Worm (Caenorhabditis elegans) whole organism, L4/young adult: ENCODE results near the gene F36A4.3.

ENCODE experiments used
- W03F9.2 ChIP-seq: fragments of 150-350 bp; optimal IDR thresholded peaks from 2 replicates; lab custom pipeline; 2014; ENCODE audit warnings: missing biosample characterization, missing genetic modification characterization
- dao-5 ChIP-seq: sonication (generic microtip); optimal IDR thresholded peaks from 2 replicates; lab custom pipeline; 2016; ENCODE audit warnings: missing genotype, missing genetic modification characterization, moderate library complexity, missing compliant biosample characterization
- him-1 ChIP-seq: sonication (generic microtip); optimal IDR thresholded peaks from 2 replicates; lab custom pipeline; 2016; ENCODE audit warnings: missing genotype, missing genetic modification reagents, missing genetic modification characterization, missing compliant biosample characterization

The F36A4.3 gene

DNA sequence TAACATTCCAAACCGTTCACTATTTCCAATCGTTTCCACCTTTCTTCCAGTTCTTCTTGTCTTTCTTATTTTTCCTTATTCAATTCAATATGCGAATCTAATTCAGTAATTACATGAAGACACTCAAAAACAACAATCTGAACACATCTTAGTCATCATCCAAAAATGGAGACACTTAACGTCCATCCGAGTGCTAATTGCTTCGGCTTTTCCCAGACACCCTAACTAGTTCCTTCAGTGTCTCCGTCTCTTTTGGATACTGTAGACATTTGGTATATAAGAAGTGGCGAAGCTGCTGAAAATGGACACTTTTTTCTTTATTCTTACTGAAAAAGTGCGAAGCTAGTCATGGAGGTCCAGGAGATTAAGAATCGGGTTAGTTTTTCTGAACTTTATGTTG, 6.4 kb upstream of the F36A4.3 start, which contains the start of gene col-33:
TSS of gene col-33 (plus strand) at position 301 of the 400 bp plus-strand sequence.
- TF ChIP-seq him-1 (tag; lab: Kevin White, UChicago) (no peak), W03F9.2 (tag; lab: Kevin White, UChicago) (no peak), dao-5 (tag; lab: Kevin White, UChicago) (no peak)

DNA sequence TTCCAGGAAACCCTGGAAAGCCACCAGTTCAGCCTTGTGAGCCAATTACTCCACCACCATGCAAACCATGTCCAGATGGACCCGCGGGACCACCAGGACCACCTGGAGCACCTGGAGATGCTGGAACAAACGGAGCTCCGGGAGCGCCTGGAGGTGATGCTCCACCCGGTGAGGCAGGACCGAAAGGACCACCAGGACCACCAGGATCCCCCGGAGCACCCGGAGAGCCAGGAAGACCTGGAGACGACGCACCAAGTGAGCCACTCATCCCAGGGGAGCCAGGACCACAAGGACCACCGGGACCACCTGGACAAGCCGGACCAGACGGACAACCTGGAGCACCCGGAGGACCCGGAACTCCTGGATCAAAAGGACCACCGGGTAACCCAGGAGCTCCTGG, 4.8 kb upstream of the F36A4.3 start:
- TF ChIP-seq W03F9.2 (tag; lab: Kevin White, UChicago) (no peak), dao-5 (tag; lab: Kevin White, UChicago) (no peak), him-1 (tag; lab: Kevin White, UChicago) (no peak)

DNA sequence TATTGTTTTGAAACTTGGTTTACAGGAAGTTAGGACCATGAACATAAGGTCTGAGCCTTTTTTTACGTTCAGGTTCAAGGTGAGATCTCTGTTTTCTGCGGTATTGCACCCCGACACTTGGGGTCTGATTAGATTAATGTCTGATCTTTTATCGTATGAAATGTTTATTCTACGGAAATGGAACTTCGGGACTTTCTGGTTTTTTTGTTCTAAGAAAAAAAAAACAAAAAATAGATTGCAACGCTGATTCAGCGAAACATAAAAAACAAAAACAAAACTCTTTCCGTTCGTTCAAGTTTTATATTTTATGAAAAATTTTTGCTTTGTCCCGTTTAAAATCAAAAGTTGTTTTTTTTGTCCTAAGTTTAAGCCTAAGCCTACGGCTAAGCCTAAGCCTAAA, 4.2 kb upstream of the F36A4.3 start, which contains the start of gene F36A4.5:
TSS of gene F36A4.5 (plus strand) at position 301 of the 400 bp plus-strand sequence.
- TF ChIP-seq him-1 (tag; lab: Kevin White, UChicago) = no peak
- no peak for TF ChIP-seq dao-5 (tag; lab: Kevin White, UChicago)
- TF ChIP-seq W03F9.2 (tag; lab: Kevin White, UChicago) = no peak

DNA sequence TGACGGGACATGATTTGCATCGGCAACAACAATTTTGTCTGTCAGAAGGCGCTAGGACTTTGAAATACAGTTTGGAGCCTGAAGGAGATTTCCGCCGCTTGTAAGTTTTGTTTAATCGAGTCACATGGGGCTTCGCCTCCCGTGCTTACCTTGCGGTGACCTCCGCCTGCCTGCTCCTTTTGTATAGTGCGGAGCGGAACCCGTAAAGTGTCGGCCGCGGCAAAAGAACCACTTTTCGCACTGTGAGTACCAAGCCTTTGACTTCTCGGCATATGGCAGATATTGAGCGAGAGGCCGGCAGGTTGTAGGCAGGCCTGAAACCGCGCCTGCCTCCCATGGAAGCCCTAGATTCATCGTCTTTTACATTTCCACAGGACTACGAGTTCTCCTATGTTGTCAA, 3.5 kb upstream of the F36A4.3 start:
- TF ChIP-seq dao-5 (tag; lab: Kevin White, UChicago) (no peak), him-1 (tag; lab: Kevin White, UChicago) (no peak), W03F9.2 (tag; lab: Kevin White, UChicago) (no peak)

DNA sequence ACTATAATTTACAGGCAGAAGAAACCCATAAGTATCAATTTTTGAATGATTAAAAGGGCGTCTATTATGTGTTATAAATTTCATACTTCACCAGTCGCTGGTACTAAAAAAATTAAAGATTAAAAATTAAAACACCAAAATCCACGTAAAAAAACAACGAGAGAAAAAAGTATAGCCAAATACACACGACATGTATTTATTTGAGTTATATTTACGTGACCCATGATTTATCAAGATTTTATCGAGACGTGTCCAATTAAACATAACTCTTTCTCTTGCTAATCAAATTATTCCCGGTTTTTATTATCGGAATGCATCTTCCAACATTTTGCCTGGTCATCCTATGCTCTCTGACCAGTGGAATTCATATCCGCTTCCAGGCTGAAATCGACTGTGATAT, 2.1 kb upstream of the F36A4.3 start, which contains the start of gene F36A4.4:
TSS of gene F36A4.4 (plus strand) at position 301 of the 400 bp plus-strand sequence.
- no peak for TF ChIP-seq dao-5 (tag; lab: Kevin White, UChicago)
- TF ChIP-seq him-1 (tag; lab: Kevin White, UChicago) = no peak
- TF ChIP-seq W03F9.2 (tag; lab: Kevin White, UChicago) = no peak

DNA sequence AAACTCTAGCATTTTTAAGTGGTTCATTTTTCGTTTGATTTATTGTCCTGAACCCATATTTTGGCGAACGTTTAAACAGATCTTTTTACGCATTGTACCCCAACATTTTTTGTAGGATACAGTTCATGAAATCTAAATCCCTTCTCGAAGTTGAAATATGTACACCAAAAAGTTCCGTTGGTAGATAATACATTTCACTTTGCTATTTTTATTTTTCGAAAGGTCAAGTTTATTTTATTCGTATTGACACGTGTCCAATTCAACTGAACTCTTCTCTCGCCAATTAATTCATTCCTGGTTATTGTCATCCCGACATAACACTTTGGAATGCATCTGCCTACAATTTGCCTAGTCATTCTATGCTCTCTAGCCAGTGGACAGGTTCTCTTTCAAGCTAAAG, 1.5 kb downstream of the F36A4.3 start, which contains the start of gene F36A4.2:
TSS of gene F36A4.2 (plus strand) at position 301 of the 400 bp plus-strand sequence.
- no peak for TF ChIP-seq W03F9.2 (tag; lab: Kevin White, UChicago)
- TF ChIP-seq him-1 (tag; lab: Kevin White, UChicago) = no peak
- no peak for TF ChIP-seq dao-5 (tag; lab: Kevin White, UChicago)

DNA sequence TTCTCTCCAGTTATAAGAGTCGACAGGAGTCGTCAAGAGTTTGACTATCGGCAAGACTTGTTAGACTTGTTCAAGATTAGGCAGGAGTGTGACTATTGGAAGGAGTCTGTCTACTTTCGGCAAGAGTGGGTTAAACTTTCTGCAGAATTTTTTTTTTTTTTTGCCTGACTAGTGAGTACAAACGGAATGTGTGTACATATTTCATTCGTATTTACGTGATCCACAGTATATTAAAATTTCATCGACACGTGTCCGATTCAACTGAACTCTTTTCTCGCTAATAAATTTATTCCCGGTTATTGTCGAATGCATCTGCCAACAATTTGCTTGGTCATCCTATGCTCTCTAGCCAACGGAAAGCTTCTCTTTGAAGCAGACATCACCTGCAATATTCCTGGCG, 2.8 kb downstream of the F36A4.3 start, which contains the start of gene F36A4.1:
TSS of gene F36A4.1 (plus strand) at position 301 of the 400 bp plus-strand sequence.
- TF ChIP-seq him-1 (tag; lab: Kevin White, UChicago) (no peak), dao-5 (tag; lab: Kevin White, UChicago) (no peak), W03F9.2 (tag; lab: Kevin White, UChicago) (no peak)

DNA sequence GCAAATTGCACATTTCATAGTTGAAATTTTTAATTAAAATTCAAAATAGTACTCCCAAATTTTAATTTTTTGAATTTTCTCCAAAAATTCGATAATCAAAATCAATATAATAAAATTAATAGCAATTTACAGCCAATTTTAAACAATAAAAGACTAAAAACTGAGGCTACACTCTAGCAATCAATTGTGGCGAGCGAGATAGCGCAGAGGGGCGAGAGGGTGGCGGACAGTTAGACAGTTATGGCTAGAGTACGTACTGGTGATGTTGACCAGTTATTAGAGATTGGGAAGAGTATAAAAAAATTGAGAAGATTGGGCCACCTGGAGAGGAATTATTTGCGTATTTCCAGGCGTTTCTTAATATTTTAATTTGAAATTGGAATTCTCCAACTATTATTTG, 8.3 kb downstream of the F36A4.3 start, which contains the start of gene nhr-78:
TSS of gene nhr-78 (minus strand) at position 182 of the 400 bp plus-strand sequence.
- TF ChIP-seq W03F9.2 (tag; lab: Kevin White, UChicago) (no peak), him-1 (tag; lab: Kevin White, UChicago) (no peak), dao-5 (tag; lab: Kevin White, UChicago) (no peak)

DNA sequence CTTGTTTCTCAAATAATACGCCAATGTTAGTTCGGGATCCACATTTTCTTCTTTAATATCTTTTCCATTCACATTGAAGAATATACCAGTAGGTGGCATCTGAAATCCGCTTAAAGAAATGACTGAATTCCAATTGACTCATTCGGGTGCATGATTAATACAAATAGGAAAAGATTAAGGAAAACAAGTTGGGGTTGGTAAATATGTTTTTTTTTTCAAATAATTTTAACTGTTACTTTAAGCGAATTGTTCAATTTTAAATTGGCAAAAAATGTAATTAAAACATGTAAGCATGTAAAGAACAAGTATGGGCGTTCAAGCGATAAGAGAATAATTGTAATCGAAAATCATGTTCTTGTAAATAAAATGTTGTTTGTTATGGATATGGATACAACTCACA, 14.6 kb downstream of the F36A4.3 start, which contains the start of gene F15E6.6:
TSS of gene F15E6.6 (minus strand) at position 101 of the 400 bp plus-strand sequence.
- TF ChIP-seq dao-5 (tag; lab: Kevin White, UChicago) (no peak), W03F9.2 (tag; lab: Kevin White, UChicago) (no peak), him-1 (tag; lab: Kevin White, UChicago) (no peak)

DNA sequence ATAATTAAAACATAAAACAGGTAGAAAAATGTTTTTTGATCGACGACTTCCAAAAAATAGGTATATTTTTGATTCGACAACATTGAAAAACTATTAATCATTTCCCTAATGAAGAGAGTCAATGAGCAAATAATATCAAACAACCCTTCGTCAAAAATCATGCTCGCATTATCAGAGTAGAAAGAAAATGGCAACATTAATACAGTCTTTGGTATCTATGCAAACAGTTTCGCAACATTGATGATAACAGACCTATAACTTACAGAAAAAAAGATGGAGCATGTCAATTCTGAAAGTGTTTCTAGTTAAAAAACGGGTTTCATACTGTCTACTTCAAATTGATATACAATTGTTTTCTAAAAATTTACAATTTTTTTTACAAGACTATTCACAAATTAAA, 15.6 kb downstream of the F36A4.3 start:
- TF ChIP-seq him-1 (tag; lab: Kevin White, UChicago) (no peak), dao-5 (tag; lab: Kevin White, UChicago) (no peak), W03F9.2 (tag; lab: Kevin White, UChicago) (no peak)

DNA sequence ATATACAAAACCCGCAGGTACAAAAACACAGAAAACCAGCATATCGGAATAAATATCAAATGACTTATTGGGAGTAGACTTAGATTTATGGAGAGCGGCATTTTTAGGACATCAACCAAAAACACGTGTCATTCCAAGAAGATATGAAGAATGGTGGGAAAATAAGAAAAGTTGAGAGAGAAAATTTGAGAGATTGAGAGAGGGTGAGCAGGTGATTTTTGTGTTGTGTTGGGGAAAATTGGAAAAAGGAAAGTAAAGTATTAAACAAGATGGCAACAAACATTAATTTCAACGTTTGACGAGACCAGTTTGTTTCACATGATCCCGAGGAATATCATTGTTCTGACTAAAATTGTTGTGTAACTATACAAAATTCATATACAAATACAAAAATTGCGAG, 18.9 kb downstream of the F36A4.3 start, which contains the start of gene srv-4:
TSS of gene srv-4 (minus strand) at position 101 of the 400 bp plus-strand sequence.
- TF ChIP-seq dao-5 (tag; lab: Kevin White, UChicago) = no peak
- no peak for TF ChIP-seq him-1 (tag; lab: Kevin White, UChicago)
- no peak for TF ChIP-seq W03F9.2 (tag; lab: Kevin White, UChicago)

DNA sequence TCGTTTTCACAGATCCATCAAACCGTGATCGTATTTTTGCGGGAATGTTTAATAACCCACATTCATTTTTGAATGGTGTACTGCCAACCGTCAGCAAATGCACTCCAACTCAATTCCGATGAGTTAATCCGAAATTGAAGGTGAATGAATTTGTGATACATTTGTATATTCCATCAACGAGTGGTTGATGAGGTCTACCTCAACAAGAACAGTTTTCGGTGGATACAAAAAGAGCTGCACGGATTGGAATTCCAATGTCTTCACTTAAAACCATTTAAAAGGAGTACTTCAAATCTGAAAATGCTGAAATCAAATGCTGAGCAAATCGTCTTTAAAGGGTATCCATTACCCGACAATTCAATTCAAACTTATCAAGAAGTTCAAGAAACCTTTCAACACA, 19.9 kb downstream of the F36A4.3 start, which contains the start of gene F15E6.5:
TSS of gene F15E6.5 (plus strand) at position 301 of the 400 bp plus-strand sequence.
- TF ChIP-seq W03F9.2 (tag; lab: Kevin White, UChicago) (no peak), dao-5 (tag; lab: Kevin White, UChicago) (no peak), him-1 (tag; lab: Kevin White, UChicago) (no peak)

DNA sequence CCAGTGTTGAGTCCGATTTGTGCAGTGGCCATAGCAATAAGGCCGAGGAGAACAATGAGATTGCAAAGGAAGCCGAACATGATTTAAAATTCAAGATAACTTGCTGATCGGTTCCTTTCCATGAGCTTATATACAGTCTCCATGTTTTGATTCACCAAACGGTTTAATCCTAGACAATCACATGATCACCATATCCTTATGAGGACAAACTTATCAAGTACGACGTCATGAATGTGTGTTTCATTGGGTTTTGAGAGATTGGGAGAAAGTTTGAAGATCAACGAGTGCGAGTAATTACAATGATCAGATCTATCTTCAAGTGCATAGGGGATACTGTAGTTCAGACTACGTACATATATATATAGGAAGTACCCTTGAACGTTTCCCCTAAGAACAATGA, 21.1 kb downstream of the F36A4.3 start, which contains the start of gene dct-7:
TSS of gene dct-7 (minus strand) at position 101 of the 400 bp plus-strand sequence.
- TF ChIP-seq W03F9.2 (tag; lab: Kevin White, UChicago) (no peak), him-1 (tag; lab: Kevin White, UChicago) (no peak), dao-5 (tag; lab: Kevin White, UChicago) (no peak)

DNA sequence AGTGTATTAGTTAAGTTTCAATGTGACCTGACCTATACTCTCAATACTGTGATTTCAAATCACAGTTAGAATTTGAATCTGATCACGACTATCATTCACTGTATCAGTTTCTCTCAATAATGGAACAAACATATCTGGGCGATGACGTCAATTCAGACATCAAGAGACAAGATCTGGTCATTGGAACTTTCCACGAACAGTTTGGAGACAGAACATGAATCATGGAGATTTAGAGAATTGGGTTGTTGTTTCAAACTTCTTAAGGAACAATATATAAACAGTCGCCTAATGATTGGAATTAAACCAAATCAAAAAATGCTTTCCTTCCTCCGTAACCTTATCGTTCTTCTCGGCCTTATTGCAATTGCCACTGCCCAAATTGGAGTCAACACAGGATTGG, 21.8 kb downstream of the F36A4.3 start, which contains the start of gene F15E6.4:
TSS of gene F15E6.4 (plus strand) at position 301 of the 400 bp plus-strand sequence.
- TF ChIP-seq him-1 (tag; lab: Kevin White, UChicago) (no peak), dao-5 (tag; lab: Kevin White, UChicago) (no peak), W03F9.2 (tag; lab: Kevin White, UChicago) (no peak)
